Worm (Caenorhabditis elegans) whole organism, L4 larva: ENCODE results near the gene ddl-1.

ENCODE experiments used
- ceh-20 ChIP-seq: fragments of 200-800 bp; sonication (Bioruptor generic); IDR thresholded peaks from 2 replicates; pipeline ENCODE4 v1.3.6; 2022; ENCODE audit warnings: missing genetic modification reagents, missing genetic modification characterization, missing compliant biosample characterization
- lin-13 ChIP-seq: fragments of 150-350 bp; optimal IDR thresholded peaks from 2 replicates; lab custom pipeline; 2014; ENCODE audit warnings: missing biosample characterization, missing genetic modification reagents, missing genetic modification characterization
- lin-39 ChIP-seq: fragments of 150-350 bp; optimal IDR thresholded peaks from 2 replicates; lab custom pipeline; 2014; ENCODE audit warnings: missing biosample characterization, missing genetic modification reagents, missing genetic modification characterization
- lsy-2 ChIP-seq, 2 experiments: fragments of 150-350 bp in 1 of 2; sonication (generic microtip) in 1 of 2; optimal IDR thresholded peaks; 2 replicates each; lab custom pipeline; 2014 to 2017; ENCODE audit warnings: missing biosample characterization in 2 of 2, missing genetic modification characterization in 2 of 2
- nhr-11 ChIP-seq: fragments of 150-350 bp; optimal IDR thresholded peaks from 2 replicates; lab custom pipeline; 2014; ENCODE audit warnings: missing biosample characterization, missing genetic modification characterization
- pha-4 ChIP-seq, 2 experiments: fragments of 150-350 bp in 1 of 2; fragments of 200-800 bp in 1 of 2; sonication (Bioruptor generic) in 1 of 2; IDR thresholded peaks in 1 of 2; optimal IDR thresholded peaks in 1 of 2; 2 replicates each; pipeline versions ENCODE4 v1.3.6 to Lab custom; 2014 to 2022; ENCODE audit warnings: missing genetic modification characterization in 2 of 2, missing genetic modification reagents in 2 of 2, missing biosample characterization in 1 of 2, missing compliant biosample characterization in 1 of 2
- php-3 ChIP-seq: fragments of 200-800 bp; sonication (Bioruptor generic); IDR thresholded peaks from 2 replicates; pipeline ENCODE4 v1.3.6; 2022; ENCODE audit warnings: missing genetic modification reagents, missing genetic modification characterization, missing compliant biosample characterization
- snpc-4 ChIP-seq: fragments of 150-350 bp; optimal IDR thresholded peaks from 2 replicates; lab custom pipeline; 2014; ENCODE audit warnings: missing biosample characterization, missing genetic modification characterization
- unc-62 ChIP-seq, 3 experiments: fragments of 150-350 bp in 1 of 3; sonication (generic microtip); optimal IDR thresholded peaks in 2 of 3; peaks in 1 of 3; 1 replicate in 1 of 3; 2 replicates in 2 of 3; lab custom pipeline; 2014 to 2017; ENCODE audit warnings: missing biosample characterization in 3 of 3, missing genetic modification characterization in 3 of 3, missing genetic modification reagents in 3 of 3, missing genotype in 1 of 3
- zag-1 ChIP-seq: fragments of 150-350 bp; optimal IDR thresholded peaks from 2 replicates; lab custom pipeline; 2014; ENCODE audit warnings: missing biosample characterization, missing genetic modification characterization
- zfp-3 ChIP-seq: fragments of 200-800 bp; sonication (Bioruptor generic); conservative IDR thresholded peaks from 2 replicates; pipeline ENCODE4 v1.3.6; 2022; ENCODE audit warnings: missing genetic modification reagents, missing genetic modification characterization, missing compliant biosample characterization
- ztf-11 ChIP-seq: fragments of 150-350 bp; optimal IDR thresholded peaks from 2 replicates; lab custom pipeline; 2014; ENCODE audit warnings: missing biosample characterization, missing genetic modification characterization

DNA sequence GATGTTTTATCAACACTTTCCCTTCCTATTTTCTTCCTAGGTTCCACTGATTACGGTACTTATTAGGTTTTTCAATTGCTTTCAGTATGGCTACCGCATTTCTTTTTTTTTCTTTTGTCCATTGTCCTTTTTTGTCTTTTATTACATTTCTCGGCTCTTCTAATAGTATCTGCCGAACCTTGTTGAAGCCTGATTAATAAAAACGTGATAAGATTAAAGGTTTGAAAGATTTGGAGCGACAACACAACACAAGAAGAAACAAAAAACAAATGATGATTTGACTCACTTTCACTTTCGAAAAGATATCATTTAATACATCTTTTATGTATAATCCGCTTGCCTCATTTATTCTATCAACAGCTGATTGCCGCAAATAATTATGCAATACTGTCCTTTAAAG, 16.9 kb upstream of the ddl-1 start, which contains the start of gene C25H3.15:
- TF ChIP-seq zfp-3 (GFP tag; lab: Robert Waterston, UW) (no peak), pha-4 (GFP tag; IDR thresholded peaks at IDR 0.05; lab: Robert Waterston, UW) (no peak), pha-4 (tag; optimal IDR thresholded peaks at IDR 0.05; lab: Kevin White, UChicago) (no peak), unc-62 (GFP tag; optimal IDR thresholded peaks at IDR 0.05 in 1 of 2; lab: Kevin White, UChicago) (no peak), unc-62 (tag; optimal IDR thresholded peaks at IDR 0.05; lab: Kevin White, UChicago) (no peak), zag-1 (tag; lab: Kevin White, UChicago) (no peak), ceh-20 (GFP tag; lab: Robert Waterston, UW) (no peak), php-3 (GFP tag; lab: Robert Waterston, UW) (no peak), snpc-4 (tag; lab: Kevin White, UChicago) (no peak), nhr-11 (tag; lab: Kevin White, UChicago) (no peak), lin-13 (no peak), ztf-11 (no peak), lsy-2 (tag; optimal IDR thresholded peaks at IDR 0.05; lab: Kevin White, UChicago) (no peak), lin-39 (tag; lab: Kevin White, UChicago) (no peak)
